Worm (Caenorhabditis elegans) whole organism, L2 larva: ENCODE results near the gene F22E5.21.

Experiments used
- C34F6.9 ChIP-seq: fragments of 150-350 bp; optimal IDR thresholded peaks from 2 replicates; lab custom pipeline; 2014; ENCODE audit warnings: missing biosample characterization, missing genetic modification characterization
- F13H6.1 ChIP-seq: sonication (generic microtip); optimal IDR thresholded peaks from 2 replicates; lab custom pipeline; 2016; ENCODE audit warnings: missing genetic modification characterization, missing compliant biosample characterization
- R02D3.7 ChIP-seq: fragments of 150-350 bp; optimal IDR thresholded peaks from 2 replicates; lab custom pipeline; 2014; ENCODE audit warnings: missing biosample characterization, missing genetic modification characterization
- Y55F3AM.14 ChIP-seq: fragments of 200-800 bp; sonication (Bioruptor generic); optimal IDR thresholded peaks from 2 replicates; lab custom pipeline; 2018; ENCODE audit warnings: mild to moderate bottlenecking, missing genetic modification characterization, missing compliant biosample characterization
- ZK546.5 ChIP-seq: sonication (generic microtip); optimal IDR thresholded peaks from 2 replicates; lab custom pipeline; 2017; ENCODE audit warnings: missing biosample characterization, missing genetic modification characterization
- alr-1 ChIP-seq: fragments of 150-350 bp; optimal IDR thresholded peaks from 2 replicates; lab custom pipeline; 2014; ENCODE audit warnings: missing biosample characterization, missing genetic modification characterization
- aly-2 ChIP-seq: fragments of 150-350 bp; optimal IDR thresholded peaks from 2 replicates; lab custom pipeline; 2014; ENCODE audit warnings: missing biosample characterization, missing genetic modification characterization
- ama-1 ChIP-seq: fragments of 150-350 bp; optimal IDR thresholded peaks from 2 replicates; lab custom pipeline; 2018; ENCODE audit warnings: inconsistent platforms
- blmp-1 ChIP-seq: sonication (generic microtip); optimal IDR thresholded peaks from 2 replicates; lab custom pipeline; 2017; ENCODE audit warnings: missing genetic modification characterization, mild to moderate bottlenecking, missing compliant biosample characterization, antibody characterized with exemption, moderate library complexity; ENCODE audit not compliant: insufficient read depth
- ceh-16 ChIP-seq: fragments of 150-350 bp; optimal IDR thresholded peaks from 2 replicates; lab custom pipeline; 2014; ENCODE audit warnings: missing biosample characterization, missing genetic modification characterization
- ceh-82 ChIP-seq: fragments of 150-350 bp; optimal IDR thresholded peaks from 2 replicates; lab custom pipeline; 2014; ENCODE audit warnings: missing biosample characterization, missing genetic modification characterization
- crh-2 ChIP-seq: sonication (generic microtip); optimal IDR thresholded peaks from 2 replicates; lab custom pipeline; 2017; ENCODE audit warnings: missing biosample characterization, missing genetic modification characterization
- dmd-4 ChIP-seq: sonication (generic microtip); optimal IDR thresholded peaks from 2 replicates; lab custom pipeline; 2017; ENCODE audit warnings: missing biosample characterization, missing genetic modification characterization
- egl-27 ChIP-seq: sonication (generic microtip); optimal IDR thresholded peaks from 3 replicates; lab custom pipeline; 2017; ENCODE audit warnings: missing biosample characterization, missing genetic modification reagents, missing genetic modification characterization
- elt-1 ChIP-seq: fragments of 150-350 bp; optimal IDR thresholded peaks from 2 replicates; lab custom pipeline; 2014; ENCODE audit warnings: missing biosample characterization, missing genetic modification characterization
- elt-3 ChIP-seq: sonication (generic microtip); optimal IDR thresholded peaks from 2 replicates; lab custom pipeline; 2017; ENCODE audit warnings: missing biosample characterization, missing genetic modification characterization
- fos-1 ChIP-seq: fragments of 150-350 bp; optimal IDR thresholded peaks from 2 replicates; lab custom pipeline; 2014; ENCODE audit warnings: missing biosample characterization, missing genetic modification characterization
- gmeb-1 ChIP-seq: fragments of 150-350 bp; optimal IDR thresholded peaks from 2 replicates; lab custom pipeline; 2014; ENCODE audit warnings: missing biosample characterization, missing genetic modification characterization
- lin-11 ChIP-seq: fragments of 150-350 bp; sonication (generic microtip); optimal IDR thresholded peaks from 2 replicates; lab custom pipeline; 2014; ENCODE audit warnings: missing biosample characterization, missing genetic modification characterization, inconsistent platforms, mixed read lengths
- lin-13 ChIP-seq: fragments of 150-350 bp; optimal IDR thresholded peaks from 2 replicates; lab custom pipeline; 2014; ENCODE audit warnings: missing biosample characterization, missing genetic modification reagents, missing genetic modification characterization
- lin-39 ChIP-seq: fragments of 150-350 bp; optimal IDR thresholded peaks from 2 replicates; lab custom pipeline; 2014; ENCODE audit warnings: missing biosample characterization, missing genetic modification reagents, missing genetic modification characterization
- lsy-2 ChIP-seq, 2 experiments: fragments of 150-350 bp in 1 of 2; sonication (generic microtip) in 1 of 2; optimal IDR thresholded peaks; 2 replicates each; lab custom pipeline; 2014 to 2017; ENCODE audit warnings: missing biosample characterization in 2 of 2, missing genetic modification characterization in 2 of 2
- mab-5 ChIP-seq: fragments of 150-350 bp; optimal IDR thresholded peaks from 2 replicates; lab custom pipeline; 2014; ENCODE audit warnings: missing biosample characterization, missing genetic modification characterization
- mbf-1 ChIP-seq: sonication (generic microtip); optimal IDR thresholded peaks from 2 replicates; lab custom pipeline; 2017; ENCODE audit warnings: missing biosample characterization, missing genetic modification characterization
- mdl-1 ChIP-seq, 2 experiments: fragments of 150-350 bp in 1 of 2; sonication (generic microtip) in 1 of 2; optimal IDR thresholded peaks; 2 replicates each; lab custom pipeline; 2017; ENCODE audit warnings: missing biosample characterization in 2 of 2, missing genetic modification characterization in 2 of 2
- nhr-10 ChIP-seq: sonication (generic microtip); optimal IDR thresholded peaks from 2 replicates; lab custom pipeline; 2017; ENCODE audit warnings: missing biosample characterization, missing genetic modification characterization
- nhr-11 ChIP-seq: fragments of 150-350 bp; optimal IDR thresholded peaks from 2 replicates; lab custom pipeline; 2014; ENCODE audit warnings: missing biosample characterization, missing genetic modification characterization
- nhr-12 ChIP-seq: fragments of 150-350 bp; optimal IDR thresholded peaks from 2 replicates; lab custom pipeline; 2014; ENCODE audit warnings: missing biosample characterization, missing genetic modification characterization
- nhr-129 ChIP-seq: fragments of 150-350 bp; optimal IDR thresholded peaks from 2 replicates; lab custom pipeline; 2014; ENCODE audit warnings: missing biosample characterization, missing genetic modification characterization
- nhr-21 ChIP-seq: fragments of 150-350 bp; optimal IDR thresholded peaks from 2 replicates; lab custom pipeline; 2014; ENCODE audit warnings: missing biosample characterization, missing genetic modification characterization
- nhr-23 ChIP-seq: fragments of 150-350 bp; optimal IDR thresholded peaks from 2 replicates; lab custom pipeline; 2014; ENCODE audit warnings: missing biosample characterization, missing genetic modification reagents, missing genetic modification characterization
- nhr-237 ChIP-seq: fragments of 150-350 bp; optimal IDR thresholded peaks from 2 replicates; lab custom pipeline; 2014; ENCODE audit warnings: missing biosample characterization, missing genetic modification characterization
- nhr-25 ChIP-seq: fragments of 150-350 bp; sonication (generic microtip); optimal IDR thresholded peaks from 3 replicates; lab custom pipeline; 2014; ENCODE audit warnings: missing biosample characterization, missing genetic modification characterization
- nhr-6 ChIP-seq: fragments of 150-350 bp; optimal IDR thresholded peaks from 2 replicates; lab custom pipeline; 2014; ENCODE audit warnings: missing biosample characterization, missing genetic modification characterization
- nhr-77 ChIP-seq: fragments of 150-350 bp; optimal IDR thresholded peaks from 2 replicates; lab custom pipeline; 2014; ENCODE audit warnings: missing biosample characterization, missing genetic modification characterization
- peb-1 ChIP-seq: fragments of 150-350 bp; optimal IDR thresholded peaks from 2 replicates; lab custom pipeline; 2014; ENCODE audit warnings: missing biosample characterization, missing genetic modification characterization
- sem-4 ChIP-seq: fragments of 150-350 bp; optimal IDR thresholded peaks from 2 replicates; lab custom pipeline; 2014; ENCODE audit warnings: missing biosample characterization, missing genetic modification reagents, missing genetic modification characterization
- skn-1 ChIP-seq: sonication (generic microtip); optimal IDR thresholded peaks from 2 replicates; lab custom pipeline; 2017; ENCODE audit warnings: missing biosample characterization, missing genetic modification characterization
- sma-3 ChIP-seq: sonication (generic microtip); optimal IDR thresholded peaks from 2 replicates; lab custom pipeline; 2016; ENCODE audit warnings: missing genetic modification reagents, missing genetic modification characterization, missing compliant biosample characterization
- sma-9 ChIP-seq, 2 experiments: fragments of 150-350 bp in 1 of 2; sonication (generic microtip) in 1 of 2; optimal IDR thresholded peaks; 2 replicates each; lab custom pipeline; 2014 to 2016; ENCODE audit warnings: missing genetic modification characterization in 2 of 2, mild to moderate bottlenecking in 1 of 2, missing biosample characterization in 1 of 2, missing compliant biosample characterization in 1 of 2, missing genetic modification reagents in 1 of 2, moderate library complexity in 1 of 2
- snpc-4 ChIP-seq: fragments of 150-350 bp; optimal IDR thresholded peaks from 2 replicates; lab custom pipeline; 2014; ENCODE audit warnings: missing biosample characterization, missing genetic modification characterization
- unc-39 ChIP-seq: fragments of 150-350 bp; optimal IDR thresholded peaks from 2 replicates; lab custom pipeline; 2014; ENCODE audit warnings: missing biosample characterization, missing genetic modification characterization
- unc-55 ChIP-seq: fragments of 150-350 bp; sonication (generic microtip); optimal IDR thresholded peaks from 3 replicates; lab custom pipeline; 2014; ENCODE audit warnings: missing biosample characterization, missing genetic modification reagents, missing genetic modification characterization
- unc-62 ChIP-seq: fragments of 150-350 bp; optimal IDR thresholded peaks from 2 replicates; lab custom pipeline; 2014; ENCODE audit warnings: missing biosample characterization, missing genetic modification reagents, missing genetic modification characterization
- zag-1 ChIP-seq: fragments of 150-350 bp; optimal IDR thresholded peaks from 2 replicates; lab custom pipeline; 2014; ENCODE audit warnings: missing biosample characterization, missing genetic modification characterization
- ztf-1 ChIP-seq: fragments of 200-800 bp; sonication (Bioruptor generic); conservative IDR thresholded peaks from 2 replicates; pipeline ENCODE4 v1.3.6; 2022; ENCODE audit warnings: missing genetic modification characterization, missing compliant biosample characterization
- ztf-11 ChIP-seq: sonication (generic microtip); optimal IDR thresholded peaks from 2 replicates; lab custom pipeline; 2017; ENCODE audit warnings: missing biosample characterization, missing genetic modification characterization
- ztf-4 ChIP-seq: fragments of 150-350 bp; optimal IDR thresholded peaks from 2 replicates; lab custom pipeline; 2014; ENCODE audit warnings: missing biosample characterization, missing genetic modification characterization

F22E5.21 gene

DNA sequence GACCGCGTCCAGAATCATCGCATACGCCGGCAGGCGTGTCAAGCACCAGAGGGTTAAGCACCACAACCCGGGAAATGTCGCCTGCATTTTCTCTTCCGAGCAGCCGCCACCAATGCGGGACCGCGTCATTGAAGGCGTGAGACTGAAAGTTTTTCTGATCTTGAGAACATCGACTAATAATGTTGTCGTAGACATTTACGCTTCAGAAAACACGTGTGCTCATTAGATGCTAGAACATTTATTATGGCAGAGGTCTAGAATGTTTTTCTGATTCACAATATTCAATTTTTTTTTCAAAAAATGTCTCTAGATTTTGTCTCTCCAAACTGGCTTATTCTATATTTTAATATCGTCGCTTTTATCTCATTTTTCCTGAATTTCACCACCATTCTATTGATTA lies 19.3 kb upstream of the F22E5.21 start, which contains the start of gene sri-47:
Gene sri-47, plus strand, starts transcription at position 301 of the 400 bp plus-strand sequence.
- TF ChIP-seq unc-62: no peak
- TF ChIP-seq ceh-16 (tag; lab: Kevin White, UChicago): no peak
- no peak for TF ChIP-seq peb-1

DNA sequence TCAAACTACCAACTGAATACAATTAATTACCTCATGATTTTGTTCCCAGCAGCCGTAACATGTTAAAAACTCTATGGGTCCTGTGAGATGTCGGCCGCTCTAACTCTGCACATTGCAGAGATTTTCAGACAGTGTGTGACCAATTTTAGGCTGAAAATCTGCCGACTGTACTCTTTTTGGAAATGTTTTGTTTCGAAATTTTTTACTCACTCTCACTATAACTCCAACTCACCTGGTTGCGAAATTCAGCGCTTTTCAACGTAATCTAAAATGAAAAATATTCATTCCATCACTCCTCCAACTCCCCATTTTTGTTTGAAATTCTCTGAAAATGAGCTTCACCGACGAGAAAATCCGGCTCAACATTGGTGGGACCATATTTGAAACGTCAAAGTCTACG lies 12.3 kb upstream of the F22E5.21 start, which contains the start of the genes F22E5.13 and F22E5.6:
Gene F22E5.13, minus strand, starts transcription at position 101 of the 400 bp plus-strand sequence.
Gene F22E5.6, plus strand, starts transcription at position 297 of the 400 bp plus-strand sequence.
- TF ChIP-seq lin-13 (no peak), R02D3.7 (tag; lab: Kevin White, UChicago) (no peak), lsy-2 (tag; optimal IDR thresholded peaks at IDR 0.05; lab: Kevin White, UChicago) (no peak), ama-1 (lab: Kevin White, UChicago) (no peak), unc-62 (no peak), gmeb-1 (tag; lab: Kevin White, UChicago) (no peak), nhr-12 (no peak), elt-3 (tag; lab: Kevin White, UChicago) (no peak)

DNA sequence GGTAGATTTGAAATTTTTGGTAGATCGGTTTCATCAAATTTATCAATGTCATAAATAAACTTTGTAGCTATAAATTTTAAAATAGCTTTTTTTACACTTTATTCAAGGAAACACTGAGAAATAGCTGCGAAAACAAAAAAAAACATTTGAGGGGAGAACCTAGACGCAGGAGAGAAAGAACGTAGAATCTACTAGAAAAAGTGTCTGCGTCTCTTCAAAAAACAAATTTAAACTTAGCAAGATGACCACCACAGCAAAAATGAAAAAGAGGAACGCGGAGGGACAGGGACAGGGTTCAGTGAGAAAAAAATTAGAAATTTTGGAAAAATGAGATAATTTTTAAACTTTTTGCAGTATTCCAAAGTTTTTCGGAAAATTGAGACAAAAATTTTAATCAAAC lies 11.8 kb upstream of the F22E5.21 start:
- TF ChIP-seq zag-1 (tag; lab: Kevin White, UChicago) (no peak), nhr-21 (no peak), ceh-16 (tag; lab: Kevin White, UChicago) (no peak), mbf-1 (tag; lab: Kevin White, UChicago) (no peak), alr-1 (tag; lab: Kevin White, UChicago) (no peak), elt-1 (tag; lab: Kevin White, UChicago) (no peak), nhr-25 (tag; lab: Kevin White, UChicago) (no peak), lin-39 (tag; lab: Kevin White, UChicago) (no peak), ztf-1 (GFP tag; lab: Robert Waterston, UW) (no peak), lsy-2 (tag; optimal IDR thresholded peaks at IDR 0.05; lab: Kevin White, UChicago) (peak in 1 of 2 experiments; percentile 65), skn-1 (tag; lab: Kevin White, UChicago) (no peak), aly-2 (tag; lab: Kevin White, UChicago) (no peak), F13H6.1 (peak; percentile 61), C34F6.9 (tag; lab: Kevin White, UChicago) (peak; percentile 81), crh-2 (no peak), nhr-237 (tag; lab: Kevin White, UChicago) (no peak), ceh-82 (tag; lab: Kevin White, UChicago) (no peak), nhr-11 (tag; lab: Kevin White, UChicago) (no peak), mdl-1 (tag; optimal IDR thresholded peaks at IDR 0.05; lab: Kevin White, UChicago) (no peak), unc-55 (GFP tag; lab: Kevin White, UChicago) (peak; percentile 61), sem-4 (tag; lab: Kevin White, UChicago) (peak; percentile 13), nhr-129 (tag; lab: Kevin White, UChicago) (peak; percentile 29), ZK546.5 (no peak), gmeb-1 (tag; lab: Kevin White, UChicago) (no peak), egl-27 (tag; lab: Kevin White, UChicago) (no peak), blmp-1 (tag; lab: Kevin White, UChicago) (no peak), snpc-4 (tag; lab: Kevin White, UChicago) (peak; percentile 16), dmd-4 (tag; lab: Kevin White, UChicago) (no peak), lin-13 (peak; percentile 17), mab-5 (tag; lab: Kevin White, UChicago) (no peak), R02D3.7 (tag; lab: Kevin White, UChicago) (no peak), nhr-10 (tag; lab: Kevin White, UChicago) (no peak), unc-39 (tag; lab: Kevin White, UChicago) (no peak), peb-1 (no peak), unc-62 (no peak), ama-1 (lab: Kevin White, UChicago) (no peak), sma-9 (GFP tag; optimal IDR thresholded peaks at IDR 0.05; lab: Kevin White, UChicago) (no peak), sma-9 (tag; optimal IDR thresholded peaks at IDR 0.05; lab: Kevin White, UChicago) (no peak), elt-3 (tag; lab: Kevin White, UChicago) (no peak), fos-1 (tag; lab: Kevin White, UChicago) (no peak), ztf-4 (tag; lab: Kevin White, UChicago) (no peak), Y55F3AM.14 (no peak), nhr-23 (tag; lab: Kevin White, UChicago) (no peak), sma-3 (GFP tag; lab: Kevin White, UChicago) (no peak), lin-11 (tag; lab: Kevin White, UChicago) (no peak), ztf-11 (tag; lab: Kevin White, UChicago) (no peak), nhr-77 (tag; lab: Kevin White, UChicago) (no peak), nhr-12 (no peak), nhr-6 (tag; lab: Kevin White, UChicago) (no peak)
